Worm (Caenorhabditis elegans): ENCODE results near the gene bgnt-1.2.
"Not testable (repeated sequence)": the region's sequence is repeated elsewhere in the genome, so short reads cannot be mapped to it uniquely, and the experiment has no call there.

The bgnt-1.2 gene

DNA sequence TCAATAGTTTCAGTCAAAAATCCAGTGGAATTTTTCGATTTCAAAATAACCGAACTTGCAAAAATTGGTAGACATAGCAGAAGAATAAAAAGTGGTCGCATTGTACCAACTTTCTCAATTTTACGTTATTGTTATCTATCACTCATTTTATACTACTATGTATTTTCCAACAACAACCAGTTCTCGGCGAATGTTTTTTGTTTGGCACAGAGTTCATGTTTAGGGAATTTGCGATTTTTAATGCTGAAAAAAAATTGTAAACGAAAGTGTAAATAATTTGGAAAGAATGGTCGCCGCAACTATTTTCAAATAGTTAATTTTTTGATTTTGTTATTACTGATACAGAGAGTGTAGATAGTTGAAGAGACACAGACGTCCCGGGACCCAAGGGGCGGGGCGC is 31.0 kb upstream of the bgnt-1.2 start, which contains the start of gene C45H4.21:
Gene C45H4.21 (minus strand): TSS at position 101 of the 400 bp plus-strand sequence.
- TF ChIP-seq scrt-1 (GFP tag; IDR thresholded peaks at IDR 0.05) (no peak), ceh-36 (tag; optimal IDR thresholded peaks at IDR 0.05) (no peak), ama-1 (optimal IDR thresholded peaks at IDR 0.05) (no peak)

ce11 chrV:2146795-2147194 is 28.3 kb upstream of the bgnt-1.2 start, which contains the start of gene srbc-20:
Gene srbc-20 (plus strand): TSS chrV:2147095.
- TF ChIP-seq scrt-1 (GFP tag; IDR thresholded peaks at IDR 0.05) (no peak), ama-1 (optimal IDR thresholded peaks at IDR 0.05) (no peak), hmbx-1 (tag; optimal IDR thresholded peaks at IDR 0.05) (no peak), tbx-37 (GFP tag; conservative IDR thresholded peaks at IDR 0.05) (no peak), ceh-36 (tag; optimal IDR thresholded peaks at IDR 0.05) (no peak), ets-7 (tag; optimal IDR thresholded peaks at IDR 0.05) (no peak), hnd-1 (tag; optimal IDR thresholded peaks at IDR 0.05) (no peak), tbx-11 (GFP tag; IDR thresholded peaks at IDR 0.05) (no peak), aly-1 (tag; optimal IDR thresholded peaks at IDR 0.05) (no peak), ceh-13 (GFP tag; optimal IDR thresholded peaks at IDR 0.05) (no peak), B0310.2 (tag; optimal IDR thresholded peaks at IDR 0.05) (no peak), hmg-4 (GFP tag; optimal IDR thresholded peaks at IDR 0.05) (no peak), flt-1 (GFP tag; IDR thresholded peaks at IDR 0.05) (no peak), tra-4 (tag; optimal IDR thresholded peaks at IDR 0.05) (no peak), sea-1 (GFP tag; conservative IDR thresholded peaks at IDR 0.05) (no peak), F13C5.2 (tag; optimal IDR thresholded peaks at IDR 0.05) (no peak)

ce11 chrV:2146044-2146443 is 27.6 kb upstream of the bgnt-1.2 start, which contains the start of gene str-52:
Gene str-52 (minus strand): TSS chrV:2146144.
- TF ChIP-seq F13C5.2 (tag; optimal IDR thresholded peaks at IDR 0.05): no peak
- no peak for TF ChIP-seq hmg-4 (GFP tag; optimal IDR thresholded peaks at IDR 0.05)
- no peak for TF ChIP-seq sea-1 (GFP tag; conservative IDR thresholded peaks at IDR 0.05)
- TF ChIP-seq ceh-36 (tag; optimal IDR thresholded peaks at IDR 0.05): no peak
- TF ChIP-seq ama-1 (optimal IDR thresholded peaks at IDR 0.05): no peak
- TF ChIP-seq hnd-1 (tag; optimal IDR thresholded peaks at IDR 0.05): no peak
- TF ChIP-seq tra-4 (tag; optimal IDR thresholded peaks at IDR 0.05): no peak
- no peak for TF ChIP-seq scrt-1 (GFP tag; IDR thresholded peaks at IDR 0.05)
- no peak for TF ChIP-seq aly-1 (tag; optimal IDR thresholded peaks at IDR 0.05)
- no peak for TF ChIP-seq ceh-13 (GFP tag; optimal IDR thresholded peaks at IDR 0.05)
- no peak for TF ChIP-seq hmbx-1 (tag; optimal IDR thresholded peaks at IDR 0.05)
- no peak for TF ChIP-seq B0310.2 (tag; optimal IDR thresholded peaks at IDR 0.05)

DNA sequence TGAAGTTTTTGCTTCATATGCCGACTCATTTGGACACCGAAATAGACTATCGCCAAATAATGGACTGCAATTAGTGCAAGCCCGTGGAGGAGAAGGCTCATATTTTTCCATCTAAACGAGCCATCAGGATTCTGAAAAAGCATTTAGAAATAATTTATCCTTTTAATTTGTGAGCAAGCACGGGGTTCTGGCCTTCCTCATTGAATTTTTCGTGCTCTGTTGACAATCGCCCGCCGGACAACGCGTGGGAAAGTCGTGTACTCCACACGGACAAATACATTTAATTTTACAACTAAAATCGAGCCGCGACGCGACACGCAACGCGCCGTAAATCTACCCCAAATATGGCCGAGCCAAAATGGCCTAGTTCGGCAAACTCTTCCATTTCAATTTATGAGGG is 25.9 kb upstream of the bgnt-1.2 start, which contains the start of gene F22F7.12:
Gene F22F7.12 (minus strand): TSS at position 101 of the 400 bp plus-strand sequence.
- TF ChIP-seq hmbx-1 (tag; optimal IDR thresholded peaks at IDR 0.05); tbx-11 (GFP tag; IDR thresholded peaks at IDR 0.05); ama-1 (optimal IDR thresholded peaks at IDR 0.05): not testable (repeated sequence)

ce11 chrV:2139918-2140317 is 21.4 kb upstream of the bgnt-1.2 start, which contains the start of gene F22F7.7:
Gene F22F7.7 (minus strand): TSS chrV:2140042.
- TF ChIP-seq hmbx-1 (tag; optimal IDR thresholded peaks at IDR 0.05) (no peak), aly-1 (tag; optimal IDR thresholded peaks at IDR 0.05) (no peak), ceh-13 (GFP tag; optimal IDR thresholded peaks at IDR 0.05) (no peak), scrt-1 (GFP tag; IDR thresholded peaks at IDR 0.05) (no peak), tbx-37 (GFP tag; conservative IDR thresholded peaks at IDR 0.05) (no peak), ets-7 (tag; optimal IDR thresholded peaks at IDR 0.05) (no peak), sea-1 (GFP tag; conservative IDR thresholded peaks at IDR 0.05) (no peak), F13C5.2 (tag; optimal IDR thresholded peaks at IDR 0.05) (no peak), tbx-11 (GFP tag; IDR thresholded peaks at IDR 0.05) (no peak), tra-4 (tag; optimal IDR thresholded peaks at IDR 0.05) (no peak)

DNA sequence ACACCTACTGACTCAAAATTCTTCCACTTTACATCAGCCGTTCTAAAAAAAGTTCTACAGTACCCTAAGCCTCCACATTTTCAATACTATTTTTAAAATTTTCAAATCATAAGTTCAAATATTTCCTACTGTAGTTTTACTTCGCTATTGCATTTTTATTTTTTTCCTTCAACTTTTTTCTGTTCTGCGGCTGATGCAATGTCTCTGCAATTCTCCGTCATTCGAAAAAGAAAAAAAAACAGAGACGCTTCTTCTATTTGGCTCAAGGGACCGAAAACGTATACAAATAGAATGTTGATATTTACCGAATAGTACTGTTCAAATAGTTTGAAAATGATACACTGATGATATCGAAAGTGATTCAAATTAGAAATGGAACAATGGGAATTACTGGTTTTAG is 19.8 kb upstream of the bgnt-1.2 start:
- no peak for TF ChIP-seq aly-1 (tag; optimal IDR thresholded peaks at IDR 0.05)
- TF ChIP-seq tra-4 (tag; optimal IDR thresholded peaks at IDR 0.05): no peak
- TF ChIP-seq F13C5.2 (tag; optimal IDR thresholded peaks at IDR 0.05): no peak
- no peak for TF ChIP-seq flt-1 (GFP tag; IDR thresholded peaks at IDR 0.05)

- TF ChIP-seq aly-1 (tag; optimal IDR thresholded peaks at IDR 0.05) (no peak), ets-7 (tag; optimal IDR thresholded peaks at IDR 0.05) (no peak), hnd-1 (tag; optimal IDR thresholded peaks at IDR 0.05) (no peak), tbx-11 (GFP tag; IDR thresholded peaks at IDR 0.05) (no peak), tbx-37 (GFP tag; conservative IDR thresholded peaks at IDR 0.05) (no peak), B0310.2 (tag; optimal IDR thresholded peaks at IDR 0.05) (no peak), ceh-36 (tag; optimal IDR thresholded peaks at IDR 0.05) (no peak), sea-1 (GFP tag; conservative IDR thresholded peaks at IDR 0.05) (no peak)
Observed at ce11 chrV:2137010-2137409, 18.5 kb upstream of the bgnt-1.2 start.

- TF ChIP-seq tbx-37 (GFP tag; conservative IDR thresholded peaks at IDR 0.05) (no peak), ceh-13 (GFP tag; optimal IDR thresholded peaks at IDR 0.05) (no peak), ets-7 (tag; optimal IDR thresholded peaks at IDR 0.05) (no peak), pes-1 (GFP tag; IDR thresholded peaks at IDR 0.05) (no peak), sea-1 (GFP tag; conservative IDR thresholded peaks at IDR 0.05) (no peak), hmg-4 (GFP tag; optimal IDR thresholded peaks at IDR 0.05) (no peak), tbx-11 (GFP tag; IDR thresholded peaks at IDR 0.05) (no peak), B0310.2 (tag; optimal IDR thresholded peaks at IDR 0.05) (no peak), scrt-1 (GFP tag; IDR thresholded peaks at IDR 0.05) (no peak), F13C5.2 (tag; optimal IDR thresholded peaks at IDR 0.05) (no peak), ama-1 (optimal IDR thresholded peaks at IDR 0.05) (no peak), flt-1 (GFP tag; IDR thresholded peaks at IDR 0.05) (no peak), hnd-1 (tag; optimal IDR thresholded peaks at IDR 0.05) (no peak), hmbx-1 (tag; optimal IDR thresholded peaks at IDR 0.05) (no peak), tra-4 (tag; optimal IDR thresholded peaks at IDR 0.05) (no peak), aly-1 (tag; optimal IDR thresholded peaks at IDR 0.05) (no peak), ceh-36 (tag; optimal IDR thresholded peaks at IDR 0.05) (no peak)
Observed at ce11 chrV:2135323-2135722, 16.8 kb upstream of the bgnt-1.2 start.

Measured in whole organism, early embryonic.